Worm (Caenorhabditis elegans) whole organism, late embryonic: Measurements from ENCODE around the gene aptf-4.

Source experiments
- C08G9.2 ChIP-seq: sonication (generic microtip); optimal IDR thresholded peaks from 2 replicates; lab custom pipeline; 2016; ENCODE audit warnings: mild to moderate bottlenecking, missing genetic modification characterization, moderate library complexity, missing compliant biosample characterization
- C38D4.7 ChIP-seq: fragments of 200-800 bp; sonication (Bioruptor generic); optimal IDR thresholded peaks from 2 replicates; lab custom pipeline; 2018; ENCODE audit warnings: mild to moderate bottlenecking, missing genetic modification characterization, moderate library complexity, missing compliant biosample characterization
- K02D7.2 ChIP-seq: sonication (generic microtip); optimal IDR thresholded peaks from 2 replicates; lab custom pipeline; 2017; ENCODE audit warnings: mild to moderate bottlenecking, missing genetic modification characterization, missing compliant biosample characterization
- T23F11.4 ChIP-seq: fragments of 200-800 bp; sonication (Bioruptor generic); optimal IDR thresholded peaks from 2 replicates; lab custom pipeline; 2018; ENCODE audit warnings: mild to moderate bottlenecking, missing genetic modification characterization, missing compliant biosample characterization
- Y22D7AL.16 ChIP-seq: sonication (generic microtip); optimal IDR thresholded peaks from 2 replicates; lab custom pipeline; 2016; ENCODE audit warnings: missing genetic modification characterization, missing compliant biosample characterization
- ahr-1 ChIP-seq: sonication (generic microtip); optimal IDR thresholded peaks from 2 replicates; lab custom pipeline; 2016; ENCODE audit warnings: missing genetic modification characterization, missing compliant biosample characterization
- ama-1 ChIP-seq: fragments of 150-350 bp; optimal IDR thresholded peaks from 2 replicates; lab custom pipeline; 2014
- ceh-22 ChIP-seq: sonication (generic microtip); optimal IDR thresholded peaks from 2 replicates; lab custom pipeline; 2017; ENCODE audit warnings: missing biosample characterization, missing genetic modification characterization
- ceh-24 ChIP-seq: sonication (generic microtip); optimal IDR thresholded peaks from 2 replicates; lab custom pipeline; 2016; ENCODE audit warnings: mild to moderate bottlenecking, missing genetic modification characterization, missing compliant biosample characterization
- ceh-30 ChIP-seq: fragments of 150-350 bp; optimal IDR thresholded peaks from 2 replicates; lab custom pipeline; 2014; ENCODE audit warnings: missing biosample characterization, missing genetic modification characterization
- ceh-34 ChIP-seq: sonication (generic microtip); optimal IDR thresholded peaks from 2 replicates; lab custom pipeline; 2016; ENCODE audit warnings: mild to moderate bottlenecking, missing genetic modification characterization, missing compliant biosample characterization
- ceh-48 ChIP-seq: sonication (generic microtip); optimal IDR thresholded peaks from 2 replicates; lab custom pipeline; 2016; ENCODE audit warnings: missing genetic modification characterization, inconsistent platforms, missing compliant biosample characterization
- ceh-6 ChIP-seq: fragments of 200-800 bp; sonication (Bioruptor generic); optimal IDR thresholded peaks from 2 replicates; lab custom pipeline; 2018; ENCODE audit warnings: mild to moderate bottlenecking, missing genetic modification characterization, missing compliant biosample characterization
- ceh-9 ChIP-seq: sonication (generic microtip); optimal IDR thresholded peaks from 2 replicates; lab custom pipeline; 2016; ENCODE audit warnings: mild to moderate bottlenecking, missing genetic modification characterization, inconsistent platforms, missing compliant biosample characterization
- dmd-4 ChIP-seq: sonication (generic microtip); optimal IDR thresholded peaks from 2 replicates; lab custom pipeline; 2016; ENCODE audit warnings: borderline replicate concordance, missing genetic modification characterization, missing compliant biosample characterization
- dve-1 ChIP-seq: sonication (generic microtip); optimal IDR thresholded peaks from 2 replicates; lab custom pipeline; 2017; ENCODE audit warnings: antibody characterized with exemption, mild to moderate bottlenecking, missing genetic modification characterization, missing compliant biosample characterization
- elt-2 ChIP-seq: sonication (generic microtip); optimal IDR thresholded peaks from 2 replicates; lab custom pipeline; 2016; ENCODE audit warnings: missing genetic modification reagents, missing genetic modification characterization, missing compliant biosample characterization
- eyg-1 ChIP-seq: sonication (generic microtip); optimal IDR thresholded peaks from 2 replicates; lab custom pipeline; 2016; ENCODE audit warnings: missing genotype, missing genetic modification characterization, missing compliant biosample characterization
- fax-1 ChIP-seq: sonication (generic microtip); optimal IDR thresholded peaks from 2 replicates; lab custom pipeline; 2016; ENCODE audit warnings: missing genotype, missing genetic modification characterization, missing compliant biosample characterization
- fkh-6 ChIP-seq: sonication (generic microtip); optimal IDR thresholded peaks from 2 replicates; lab custom pipeline; 2016; ENCODE audit warnings: missing genetic modification characterization, missing compliant biosample characterization
- gmeb-2 ChIP-seq: sonication (generic microtip); optimal IDR thresholded peaks from 2 replicates; lab custom pipeline; 2016; ENCODE audit warnings: missing genetic modification characterization, inconsistent platforms, missing compliant biosample characterization
- hlh-13 ChIP-seq: fragments of 200-800 bp; sonication (Bioruptor generic); optimal IDR thresholded peaks from 2 replicates; lab custom pipeline; 2018; ENCODE audit warnings: mild to moderate bottlenecking, missing genetic modification characterization, missing compliant biosample characterization
- hlh-15 ChIP-seq: sonication (generic microtip); optimal IDR thresholded peaks from 2 replicates; lab custom pipeline; 2016; ENCODE audit warnings: missing genetic modification characterization, missing compliant biosample characterization
- hlh-30 ChIP-seq: sonication (generic microtip); optimal IDR thresholded peaks from 2 replicates; lab custom pipeline; 2017; ENCODE audit warnings: antibody characterized with exemption, missing genetic modification characterization, missing compliant biosample characterization; ENCODE audit not compliant: insufficient read depth
- hlh-6 ChIP-seq: sonication (generic microtip); optimal IDR thresholded peaks from 2 replicates; lab custom pipeline; 2016; ENCODE audit warnings: missing genotype, missing genetic modification characterization, missing compliant biosample characterization
- hlh-8 ChIP-seq: sonication (generic microtip); optimal IDR thresholded peaks from 2 replicates; lab custom pipeline; 2016; ENCODE audit warnings: missing genotype, missing genetic modification characterization, missing compliant biosample characterization
- lim-6 ChIP-seq: sonication (generic microtip); optimal IDR thresholded peaks from 2 replicates; lab custom pipeline; 2016; ENCODE audit warnings: missing genetic modification characterization, missing compliant biosample characterization
- lin-11 ChIP-seq: fragments of 200-800 bp; sonication (Bioruptor generic); optimal IDR thresholded peaks from 2 replicates; lab custom pipeline; 2018; ENCODE audit warnings: mild to moderate bottlenecking, missing genetic modification characterization, missing compliant biosample characterization
- madf-2 ChIP-seq: sonication (generic microtip); optimal IDR thresholded peaks from 2 replicates; lab custom pipeline; 2017; ENCODE audit warnings: missing genetic modification characterization, missing compliant biosample characterization
- mec-3 ChIP-seq: sonication (generic microtip); optimal IDR thresholded peaks from 2 replicates; lab custom pipeline; 2016; ENCODE audit warnings: borderline replicate concordance, missing genetic modification characterization, missing compliant biosample characterization
- nhr-11 ChIP-seq: fragments of 150-350 bp; optimal IDR thresholded peaks from 2 replicates; lab custom pipeline; 2014; ENCODE audit warnings: missing biosample characterization, missing genetic modification characterization
- nhr-232 ChIP-seq: sonication (generic microtip); optimal IDR thresholded peaks from 2 replicates; lab custom pipeline; 2016; ENCODE audit warnings: missing genetic modification characterization, missing compliant biosample characterization
- odd-2 ChIP-seq: sonication (generic microtip); optimal IDR thresholded peaks from 2 replicates; lab custom pipeline; 2017; ENCODE audit warnings: antibody characterized with exemption, mild to moderate bottlenecking, missing genetic modification characterization, missing compliant biosample characterization
- pag-3 ChIP-seq: sonication (generic microtip); optimal IDR thresholded peaks from 2 replicates; lab custom pipeline; 2016; ENCODE audit warnings: missing compliant biosample characterization, missing genetic modification characterization, borderline replicate concordance
- pax-1 ChIP-seq: fragments of 150-350 bp; optimal IDR thresholded peaks from 2 replicates; lab custom pipeline; 2014; ENCODE audit warnings: missing biosample characterization, missing genetic modification characterization
- pha-2 ChIP-seq: sonication (generic microtip); optimal IDR thresholded peaks from 2 replicates; lab custom pipeline; 2017; ENCODE audit warnings: mild to moderate bottlenecking, missing genetic modification characterization, missing compliant biosample characterization
- pha-4 ChIP-seq: fragments of 150-350 bp; optimal IDR thresholded peaks from 2 replicates; lab custom pipeline; 2018; ENCODE audit warnings: missing biosample characterization, missing genetic modification reagents, missing genetic modification characterization
- sox-4 ChIP-seq: sonication (generic microtip); optimal IDR thresholded peaks from 2 replicates; lab custom pipeline; 2017; ENCODE audit warnings: mild to moderate bottlenecking, missing genetic modification characterization, inconsistent platforms, missing compliant biosample characterization
- tbx-2 ChIP-seq: sonication (generic microtip); optimal IDR thresholded peaks from 2 replicates; lab custom pipeline; 2016; ENCODE audit warnings: missing genetic modification characterization, missing compliant biosample characterization
- tbx-7 ChIP-seq: sonication (generic microtip); optimal IDR thresholded peaks from 2 replicates; lab custom pipeline; 2016; ENCODE audit warnings: missing genotype, missing genetic modification characterization, missing compliant biosample characterization
- ttx-3 ChIP-seq: sonication (generic microtip); optimal IDR thresholded peaks from 2 replicates; lab custom pipeline; 2016; ENCODE audit warnings: missing genetic modification reagents, missing genetic modification characterization, missing compliant biosample characterization
- unc-3 ChIP-seq, 2 experiments: fragments of 200-800 bp in 1 of 2; sonication (Bioruptor generic) in 1 of 2; sonication (generic microtip) in 1 of 2; conservative IDR thresholded peaks in 1 of 2; optimal IDR thresholded peaks in 1 of 2; 2 replicates each; pipeline versions ENCODE4 v1.3.6 to Lab custom; 2016 to 2022; ENCODE audit warnings: missing compliant biosample characterization in 2 of 2, missing genetic modification characterization in 2 of 2, missing genetic modification reagents in 1 of 2
- unc-42 ChIP-seq: sonication (generic microtip); optimal IDR thresholded peaks from 2 replicates; lab custom pipeline; 2016; ENCODE audit warnings: missing genotype, missing genetic modification characterization, missing compliant biosample characterization
- ztf-16 ChIP-seq: sonication (generic microtip); optimal IDR thresholded peaks from 2 replicates; lab custom pipeline; 2017; ENCODE audit warnings: missing genetic modification characterization, missing compliant biosample characterization

The aptf-4 gene

DNA sequence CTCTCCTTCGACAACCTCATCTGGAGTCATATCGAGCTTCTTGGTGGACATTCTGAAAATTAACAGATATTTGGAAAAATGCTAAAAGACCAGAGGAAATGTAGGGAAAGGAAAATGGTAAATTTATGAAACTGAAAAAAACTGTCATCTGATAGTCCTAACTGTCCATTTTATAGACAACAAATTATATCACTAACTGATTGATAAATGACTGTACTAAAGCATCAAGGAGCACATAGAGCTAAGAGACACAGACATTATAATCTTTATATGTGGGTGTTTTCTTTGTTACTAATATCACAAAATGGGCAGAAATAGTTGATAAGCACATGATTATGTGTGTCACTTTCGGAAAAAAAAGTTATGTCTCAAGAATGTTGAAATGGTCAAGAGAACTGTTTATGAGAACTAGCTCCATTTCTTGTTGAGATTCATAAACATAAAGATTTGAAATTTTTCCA, 23.9 kb upstream of the aptf-4 start, which contains the start of gene F54C9.3:
TSS of gene F54C9.3 (minus strand) at position 51 of the 461 bp plus-strand sequence.
- TF ChIP-seq tbx-2 (no peak), elt-2 (tag; lab: Kevin White, UChicago) (peak; percentile 74), dve-1 (tag; lab: Kevin White, UChicago) (peak; percentile 1)

DNA sequence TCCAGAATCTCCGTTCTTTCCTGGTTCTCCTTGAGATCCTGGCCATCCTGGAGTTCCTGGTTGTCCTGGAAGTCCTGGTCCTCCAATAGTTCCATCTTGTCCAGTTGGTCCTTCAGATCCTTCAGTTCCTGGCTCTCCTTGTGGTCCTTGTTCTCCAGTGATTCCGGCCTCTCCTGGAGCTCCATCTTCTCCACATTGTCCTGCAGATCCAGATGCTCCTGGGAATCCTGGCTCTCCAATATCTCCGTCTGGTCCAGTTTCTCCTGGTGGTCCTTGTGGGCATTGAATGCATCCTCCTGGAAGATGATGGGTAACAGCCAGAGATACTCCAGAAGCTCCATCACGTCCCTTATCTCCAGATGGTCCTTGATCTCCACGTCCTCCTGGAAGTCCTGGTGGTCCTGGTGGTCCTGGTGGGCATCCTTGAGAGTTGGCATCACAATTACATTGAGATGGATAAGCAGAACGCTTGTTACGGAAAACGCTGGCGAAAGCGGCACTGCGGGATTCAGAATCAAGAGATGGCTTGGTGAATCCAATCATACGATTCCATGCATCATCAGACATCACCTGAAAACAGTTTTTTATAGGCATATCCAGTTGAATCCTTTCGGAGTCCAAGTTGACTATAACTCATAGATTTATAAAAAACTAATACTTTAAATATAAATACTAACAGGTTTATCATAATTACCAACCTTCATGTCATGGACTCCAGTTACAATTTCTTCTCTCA, 22.4 kb upstream of the aptf-4 start:
- TF ChIP-seq fax-1 (no peak), odd-2 (tag; lab: Kevin White, UChicago) (no peak), hlh-8 (no peak), hlh-6 (tag; lab: Kevin White, UChicago) (peak; percentile 60), pha-4 (tag; lab: Kevin White, UChicago) (no peak)
- TF ChIP-seq, all 69 proteins: peak for 1

DNA sequence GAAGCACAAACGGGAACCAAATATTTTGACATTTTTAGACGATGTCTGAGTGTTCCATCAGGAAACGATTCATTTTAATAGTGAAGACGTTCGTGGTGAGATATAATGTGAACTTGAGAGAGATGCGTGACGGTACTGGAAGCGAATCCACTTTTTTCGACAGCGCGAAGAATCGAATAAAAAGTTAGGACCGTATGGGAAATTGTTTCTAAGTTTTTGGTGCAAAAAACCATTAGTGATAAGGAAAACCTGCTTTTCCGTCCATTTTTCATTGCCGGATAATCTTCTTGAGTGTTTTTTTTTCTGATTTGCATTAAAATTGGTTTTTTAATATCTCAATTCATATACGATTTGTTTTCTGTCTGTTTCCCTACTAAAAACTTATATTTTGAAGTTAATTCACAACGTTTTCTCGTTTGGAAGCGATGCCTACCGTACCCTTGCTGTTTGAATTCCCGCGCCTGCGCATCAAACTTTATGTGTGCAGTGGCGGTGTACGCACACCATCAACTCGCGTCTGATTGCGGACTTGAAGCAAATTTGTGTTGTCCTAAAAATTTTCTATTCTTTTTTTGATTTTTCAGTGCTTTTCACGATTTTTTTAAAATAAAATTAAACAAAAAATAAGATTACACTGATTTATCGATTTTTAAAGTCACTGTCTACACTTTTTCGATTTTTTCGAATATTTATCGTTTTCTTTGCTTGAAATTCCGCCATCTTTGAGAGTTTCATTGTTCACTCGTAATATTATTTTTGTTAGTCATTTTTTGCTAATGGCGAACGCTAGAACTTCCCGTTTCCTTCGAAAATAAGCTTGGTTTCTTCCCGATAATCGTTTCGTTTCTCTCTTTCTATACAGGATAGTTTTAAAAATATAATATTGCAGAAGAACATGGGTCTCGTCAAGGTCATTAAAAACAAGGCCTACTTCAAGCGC, 21.5 kb upstream of the aptf-4 start, which contains the start of the genes col-38 and rpl-5:
TSS of gene col-38 (minus strand) at position 51 of the 940 bp plus-strand sequence.
TSS of gene rpl-5 (plus strand) at position 890 of the 940 bp plus-strand sequence.
- TF ChIP-seq fax-1: no peak
- no peak for TF ChIP-seq dmd-4 (tag; lab: Kevin White, UChicago)
- TF ChIP-seq unc-3 (GFP tag; conservative IDR thresholded peaks at IDR 0.05; lab: Robert Waterston, UW): 0 out of 2 replicates have a peak, but pooled peaks have one; percentile 17
- TF ChIP-seq unc-3 (tag; optimal IDR thresholded peaks at IDR 0.05; lab: Kevin White, UChicago): no peak
- no peak for TF ChIP-seq ceh-22 (tag; lab: Kevin White, UChicago)
- no peak for TF ChIP-seq mec-3 (tag; lab: Kevin White, UChicago)
- TF ChIP-seq nhr-11 (tag; lab: Kevin White, UChicago): no peak
- peak; percentile 80 for TF ChIP-seq pax-1 (tag; lab: Kevin White, UChicago)
- TF ChIP-seq ama-1 (lab: Kevin White, UChicago): no peak
- TF ChIP-seq nhr-232: no peak
- peak; percentile 48 for TF ChIP-seq C08G9.2
- no peak for TF ChIP-seq hlh-15 (tag; lab: Kevin White, UChicago)
- TF ChIP-seq ceh-6 (GFP tag; lab: Kevin White, UChicago): no peak
- TF ChIP-seq odd-2 (tag; lab: Kevin White, UChicago): no peak
- TF ChIP-seq ttx-3 (tag; lab: Kevin White, UChicago): peak; percentile 29
- no peak for TF ChIP-seq eyg-1 (tag; lab: Kevin White, UChicago)
- TF ChIP-seq ahr-1 (tag; lab: Kevin White, UChicago): no peak
- TF ChIP-seq K02D7.2 (tag; lab: Kevin White, UChicago): no peak
- no peak for TF ChIP-seq pha-2 (tag; lab: Kevin White, UChicago)
- TF ChIP-seq unc-42: peak; percentile 67
- TF ChIP-seq gmeb-2 (tag; lab: Kevin White, UChicago): no peak
- no peak for TF ChIP-seq ceh-9 (tag; lab: Kevin White, UChicago)
- TF ChIP-seq tbx-7 (tag; lab: Kevin White, UChicago): no peak
- peak; percentile 29 for TF ChIP-seq madf-2
- TF ChIP-seq hlh-8: no peak
- TF ChIP-seq pag-3: no peak
- no peak for TF ChIP-seq C38D4.7 (GFP tag; lab: Kevin White, UChicago)
- TF ChIP-seq hlh-13: no peak
- peak; percentile 0 for TF ChIP-seq ceh-48 (tag; lab: Kevin White, UChicago)
- TF ChIP-seq ceh-24: no peak
- peak; percentile 66 for TF ChIP-seq ceh-34 (tag; lab: Kevin White, UChicago)
- TF ChIP-seq sox-4 (tag; lab: Kevin White, UChicago): no peak
- TF ChIP-seq ztf-16: no peak
- TF ChIP-seq T23F11.4 (GFP tag; lab: Kevin White, UChicago): no peak
- TF ChIP-seq Y22D7AL.16 (tag; lab: Kevin White, UChicago): peak; percentile 26
- TF ChIP-seq ceh-30 (tag; lab: Kevin White, UChicago): peak; percentile 76
- no peak for TF ChIP-seq hlh-6 (tag; lab: Kevin White, UChicago)
- TF ChIP-seq lin-11 (tag; lab: Kevin White, UChicago): no peak
- peak; percentile 65 for TF ChIP-seq hlh-30
- no peak for TF ChIP-seq lim-6 (tag; lab: Kevin White, UChicago)
- no peak for TF ChIP-seq fkh-6 (tag; lab: Kevin White, UChicago)
